Fruit fly (Drosophila melanogaster) whole organism, adult: ENCODE measurements around the gene sicily.

Experiments used
- CG11617 ChIP-seq: fragments of 200-800 bp; sonication (Bioruptor generic); optimal IDR thresholded peaks from 2 replicates; lab custom pipeline; 2017; ENCODE audit warnings: mild to moderate bottlenecking, missing biosample characterization, missing genetic modification reagents, missing genetic modification characterization
- CG12768 ChIP-seq: fragments of 200-800 bp; sonication (Bioruptor generic); optimal IDR thresholded peaks from 2 replicates; lab custom pipeline; 2017; ENCODE audit warnings: missing biosample characterization, missing genetic modification characterization, mild to moderate bottlenecking, moderate library complexity, missing genetic modification reagents
- CG14711 ChIP-seq: fragments of 200-800 bp; sonication (Bioruptor generic); optimal IDR thresholded peaks from 2 replicates; lab custom pipeline; 2018; ENCODE audit warnings: missing biosample characterization, mild to moderate bottlenecking, missing genetic modification characterization, moderate library complexity
- CG1620 ChIP-seq: fragments of 200-800 bp; sonication (Bioruptor generic); optimal IDR thresholded peaks from 2 replicates; lab custom pipeline; 2016; ENCODE audit warnings: missing biosample characterization, missing genetic modification characterization
- CG33017 ChIP-seq: fragments of 200-800 bp; sonication (Bioruptor generic); optimal IDR thresholded peaks from 2 replicates; lab custom pipeline; 2018; ENCODE audit warnings: missing biosample characterization, mild to moderate bottlenecking, missing genetic modification characterization, moderate library complexity
- CG5204 ChIP-seq: fragments of 200-800 bp; sonication (Bioruptor generic); optimal IDR thresholded peaks from 2 replicates; lab custom pipeline; 2016; ENCODE audit warnings: missing biosample characterization, missing genetic modification characterization
- CG7045 ChIP-seq: fragments of 200-800 bp; sonication (Bioruptor generic); optimal IDR thresholded peaks from 2 replicates; lab custom pipeline; 2017; ENCODE audit warnings: missing biosample characterization, mild to moderate bottlenecking, missing genetic modification characterization
- CG7101 ChIP-seq: fragments of 200-800 bp; sonication (Bioruptor generic); optimal IDR thresholded peaks from 2 replicates; lab custom pipeline; 2018; ENCODE audit warnings: missing biosample characterization, mild to moderate bottlenecking, missing genetic modification characterization, moderate library complexity
- Clk ChIP-seq: fragments of 200-800 bp; sonication (Bioruptor generic); optimal IDR thresholded peaks from 2 replicates; lab custom pipeline; 2017; ENCODE audit warnings: missing biosample characterization, missing genetic modification characterization
- Crg-1 ChIP-seq: fragments of 200-800 bp; sonication (Bioruptor generic); optimal IDR thresholded peaks from 2 replicates; lab custom pipeline; 2016; ENCODE audit warnings: missing biosample characterization, missing genetic modification characterization
- Hr96 ChIP-seq: fragments of 200-800 bp; sonication (Bioruptor generic); optimal IDR thresholded peaks from 2 replicates; lab custom pipeline; 2016; ENCODE audit warnings: missing biosample characterization, missing genetic modification characterization
- Mnt ChIP-seq: fragments of 200-800 bp; sonication (Bioruptor generic); optimal IDR thresholded peaks from 2 replicates; lab custom pipeline; 2016; ENCODE audit warnings: missing biosample characterization, mild to moderate bottlenecking, missing genetic modification characterization
- bab1 ChIP-seq: fragments of 200-800 bp; sonication (Bioruptor generic); optimal IDR thresholded peaks from 3 replicates; lab custom pipeline; 2019; ENCODE audit warnings: missing biosample characterization, mild to moderate bottlenecking, missing genetic modification characterization, moderate library complexity
- cic ChIP-seq: fragments of 200-800 bp; sonication (Bioruptor generic); optimal IDR thresholded peaks from 2 replicates; lab custom pipeline; 2017; ENCODE audit warnings: missing biosample characterization, mild to moderate bottlenecking, missing genetic modification characterization, moderate library complexity
- cnc ChIP-seq, 2 experiments: fragments of >200 bp; optimal IDR thresholded peaks; 2 replicates each; lab custom pipeline; 2017
- kay ChIP-seq: fragments of 200-800 bp; sonication (Bioruptor generic); peaks from one replicate; lab custom pipeline; 2016; ENCODE audit warnings: missing biosample characterization, missing genetic modification characterization, borderline replicate concordance
- ovo ChIP-seq: fragments of 200-800 bp; sonication (Bioruptor generic); optimal IDR thresholded peaks from 2 replicates; lab custom pipeline; 2016; ENCODE audit warnings: missing biosample characterization, missing genetic modification characterization
- pad ChIP-seq: fragments of 200-800 bp; sonication (Bioruptor generic); optimal IDR thresholded peaks from 3 replicates; lab custom pipeline; 2017; ENCODE audit warnings: missing biosample characterization, missing genetic modification characterization, mild to moderate bottlenecking, moderate library complexity, missing genetic modification reagents
- tj ChIP-seq: fragments of 200-800 bp; sonication (Bioruptor generic); optimal IDR thresholded peaks from 3 replicates; lab custom pipeline; 2017; ENCODE audit warnings: missing biosample characterization, mild to moderate bottlenecking, missing genetic modification characterization, moderate library complexity
- toe ChIP-seq: fragments of 200-800 bp; sonication (Bioruptor generic); optimal IDR thresholded peaks from 2 replicates; lab custom pipeline; 2016; ENCODE audit warnings: missing biosample characterization, missing genetic modification characterization

The sicily gene

dm6 chrX:11891682-11892179 lies at the start of gene sicily:
Gene sicily (plus strand): TSS chrX:11891732.
- TF ChIP-seq CG1620 (no peak), bab1 (peak; percentile 71)

dm6 chrX:11846049-11846718 lies 45.3 kb upstream of the sicily start, which contains the start of gene CG15740:
Gene CG15740 (minus strand): TSS chrX:11846099.
- TF ChIP-seq CG1620 (no peak), CG7045 (GFP tag; lab: Kevin White, UChicago) (no peak)

dm6 chrX:11848507-11849264 lies 42.8 kb upstream of the sicily start:
- TF ChIP-seq CG11617 (GFP tag; lab: Kevin White, UChicago) (no peak), CG1620 (no peak), toe (GFP tag; lab: Kevin White, UChicago) (no peak), Mnt (no peak), CG5204 (no peak)

- TF ChIP-seq kay (GFP tag; lab: Kevin White, UChicago) (no peak), pad (no peak), CG11617 (GFP tag; lab: Kevin White, UChicago) (no peak), tj (no peak), cnc (optimal IDR thresholded peaks at IDR 0.05; lab: Kevin White, UChicago) (no peak), CG14711 (tag; lab: Kevin White, UChicago) (no peak), CG7045 (GFP tag; lab: Kevin White, UChicago) (no peak), CG5204 (no peak)
These were observed 42.3 kb upstream of the sicily start for dm6 chrX:11849267-11849666.

- TF ChIP-seq kay (GFP tag; lab: Kevin White, UChicago) (no peak), CG11617 (GFP tag; lab: Kevin White, UChicago) (peak; percentile 24), CG1620 (peak; percentile 88), bab1 (peak; percentile 81), tj (peak; percentile 16), Crg-1 (GFP tag; lab: Kevin White, UChicago) (peak; percentile 88), cic (GFP tag; lab: Kevin White, UChicago) (peak; percentile 41), CG12768 (GFP tag; lab: Kevin White, UChicago) (no peak), ovo (peak; percentile 67), cnc (optimal IDR thresholded peaks at IDR 0.05; lab: Kevin White, UChicago) (no peak), CG14711 (tag; lab: Kevin White, UChicago) (peak; percentile 76), CG33017 (tag; lab: Kevin White, UChicago) (no peak), pad (peak; percentile 73), toe (GFP tag; lab: Kevin White, UChicago) (peak; percentile 28), CG7101 (tag; lab: Kevin White, UChicago) (peak; percentile 81), Clk (GFP tag; lab: Kevin White, UChicago) (no peak), Mnt (peak; percentile 85), CG5204 (no peak), CG7045 (GFP tag; lab: Kevin White, UChicago) (no peak)
These were observed 39.2 kb upstream of the sicily start, which contains the start of gene p24-1 for dm6 chrX:11852310-11852709. Gene p24-1 (minus strand): TSS chrX:11852530.

- TF ChIP-seq bab1 (peak; percentile 77), CG7101 (tag; lab: Kevin White, UChicago) (peak; percentile 41), cnc (optimal IDR thresholded peaks at IDR 0.05; lab: Kevin White, UChicago) (peak in 1 of 2 experiments; percentile 44), cic (GFP tag; lab: Kevin White, UChicago) (no peak), CG7045 (GFP tag; lab: Kevin White, UChicago) (no peak), CG5204 (no peak), Crg-1 (GFP tag; lab: Kevin White, UChicago) (peak; percentile 27), Clk (GFP tag; lab: Kevin White, UChicago) (no peak), Hr96 (GFP tag; lab: Kevin White, UChicago) (no peak), ovo (peak; percentile 90), pad (peak; percentile 35), kay (GFP tag; lab: Kevin White, UChicago) (no peak), CG33017 (tag; lab: Kevin White, UChicago) (no peak), CG11617 (GFP tag; lab: Kevin White, UChicago) (peak; percentile 61), tj (peak; percentile 32), toe (GFP tag; lab: Kevin White, UChicago) (peak; percentile 47), CG1620 (peak; percentile 55), CG12768 (GFP tag; lab: Kevin White, UChicago) (no peak), CG14711 (tag; lab: Kevin White, UChicago) (peak; percentile 43), Mnt (peak; percentile 81)
These were observed 36.6 kb upstream of the sicily start, which contains the start of the genes CG10347 and ATP7 for dm6 chrX:11854758-11855465. Gene CG10347 (minus strand): TSS chrX:11854931. Gene ATP7 (plus strand): TSS chrX:11855022.
